Fruit fly (Drosophila melanogaster): ENCODE data around the gene CG8206.

CG8206 gene

DNA sequence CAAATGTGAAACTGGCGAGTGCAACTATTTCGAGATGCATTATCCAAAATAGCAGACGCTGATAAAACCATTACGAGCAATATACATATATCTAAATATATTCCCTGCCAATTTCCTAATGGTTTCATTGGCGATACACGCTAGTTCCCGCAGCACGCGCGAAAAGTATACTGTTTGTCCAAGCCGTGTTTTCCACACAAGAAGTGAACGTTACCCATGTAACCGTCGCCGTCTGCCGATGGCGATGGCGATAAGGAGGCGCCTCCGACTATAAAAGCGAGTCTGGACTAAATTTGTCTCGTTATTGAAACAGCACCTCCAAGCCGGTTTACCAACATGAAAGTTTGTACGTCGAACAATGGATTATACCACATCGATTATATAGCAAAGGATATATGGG, 39.8 kb downstream of the CG8206 start, which contains the start of gene CG43673:
Gene CG43673, plus strand, starts transcription at position 301 of the 400 bp plus-strand sequence.
- no peak for TF ChIP-seq CG8478 (optimal IDR thresholded peaks at IDR 0.05)
- TF ChIP-seq CTCF (optimal IDR thresholded peaks at IDR 0.05) = no peak

DNA sequence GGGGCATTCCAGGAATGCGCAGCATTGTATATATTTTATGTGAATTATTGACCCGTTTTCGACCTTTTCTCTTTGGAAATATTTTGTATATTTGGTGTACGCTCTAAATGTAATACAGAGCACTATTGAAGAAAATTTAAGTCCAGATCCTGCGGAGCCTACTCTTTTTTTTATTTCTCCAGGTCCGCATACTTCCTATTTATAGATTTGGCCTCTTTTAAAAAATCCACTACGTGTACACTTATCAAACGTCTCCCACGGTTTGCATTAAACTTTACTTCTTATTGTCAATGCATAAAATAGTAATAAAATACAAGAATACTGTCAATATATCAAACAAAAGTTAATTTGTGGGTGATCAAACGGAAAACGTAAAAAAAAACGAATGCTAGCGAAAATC, 44.6 kb downstream of the CG8206 start, which contains the start of gene Efhc1.1:
Gene Efhc1.1, minus strand, starts transcription at position 101 of the 400 bp plus-strand sequence.
- no peak for TF ChIP-seq CG8478 (optimal IDR thresholded peaks at IDR 0.05)

DNA sequence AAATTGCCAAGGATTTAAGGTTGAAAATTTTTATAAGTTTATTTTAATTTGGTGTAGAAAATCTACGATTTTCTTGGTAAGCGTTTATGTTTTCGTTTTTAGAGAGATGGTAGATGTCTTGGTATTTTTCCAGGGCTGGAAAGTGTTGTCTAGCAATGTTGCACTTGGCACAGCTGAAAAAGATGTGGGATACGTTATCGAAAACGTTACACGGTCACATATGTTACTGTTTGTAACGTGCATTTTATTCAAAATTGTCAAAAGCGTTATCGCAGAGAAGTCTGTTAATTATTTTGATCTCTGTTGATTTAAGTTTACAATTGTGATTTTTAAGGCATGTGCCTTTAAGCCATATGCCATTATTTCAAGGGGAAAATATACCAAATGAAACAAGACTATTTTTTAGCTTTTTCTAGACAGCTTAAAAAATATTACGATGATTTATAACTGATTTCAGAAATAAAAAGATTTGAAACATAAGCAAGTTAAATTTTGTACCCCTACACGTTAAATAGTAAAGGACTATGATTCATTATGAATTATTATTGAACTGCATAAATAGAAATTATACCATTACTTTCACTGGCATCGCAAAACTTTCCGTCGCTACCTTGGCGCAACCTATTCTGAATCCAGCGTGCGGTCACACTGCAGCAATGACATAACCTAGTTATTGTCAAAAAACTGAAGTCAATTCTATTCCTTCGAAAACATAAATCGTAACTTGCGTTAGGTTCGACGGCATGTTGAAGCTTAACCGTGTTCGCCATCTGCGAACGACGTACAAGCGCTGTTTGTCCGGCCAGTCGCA, 46.6 kb downstream of the CG8206 start, which contains the start of the genes Paf-AHalpha and mRpS30:
Gene Paf-AHalpha, minus strand, starts transcription at position 155 of the 811 bp plus-strand sequence.
Gene mRpS30, plus strand, starts transcription at position 619 of the 811 bp plus-strand sequence.
- TF ChIP-seq CTCF (optimal IDR thresholded peaks at IDR 0.05) = no peak
- TF ChIP-seq CG8478 (optimal IDR thresholded peaks at IDR 0.05) = no peak

- TF ChIP-seq CTCF (optimal IDR thresholded peaks at IDR 0.05) (no peak), CG8478 (optimal IDR thresholded peaks at IDR 0.05) (no peak)
Measured at dm6 chrX:15786242-15786641, 47.2 kb downstream of the CG8206 start.

dm6 chrX:15788235-15789187, 49.5 kb downstream of the CG8206 start, which contains the start of gene Rhp:
TSS of gene Rhp (plus strand) at chrX:15788897.
- TF ChIP-seq CTCF (optimal IDR thresholded peaks at IDR 0.05) (no peak), CG8478 (optimal IDR thresholded peaks at IDR 0.05) (no peak)

Data from S2 (cell line).